Worm (Caenorhabditis elegans): ENCODE data around the gene cyp-13A6.

- TF ChIP-seq pha-4 (tag; optimal IDR thresholded peaks at IDR 0.05) (no peak), lin-13 (tag; optimal IDR thresholded peaks at IDR 0.05) (no peak), nhr-76 (tag; optimal IDR thresholded peaks at IDR 0.05) (no peak), unc-39 (tag; optimal IDR thresholded peaks at IDR 0.05) (no peak), elt-1 (tag; optimal IDR thresholded peaks at IDR 0.05; ENCODE audit: borderline replicate concordance, insufficient read depth) (no peak), mab-5 (tag; optimal IDR thresholded peaks at IDR 0.05) (no peak), ham-2 (GFP tag; optimal IDR thresholded peaks at IDR 0.05) (no peak), unc-62 (GFP tag; optimal IDR thresholded peaks at IDR 0.05) (no peak), zip-8 (tag; optimal IDR thresholded peaks at IDR 0.05) (no peak), nhr-237 (tag; optimal IDR thresholded peaks at IDR 0.05) (no peak), mep-1 (tag; optimal IDR thresholded peaks at IDR 0.05) (no peak), hlh-1 (tag; optimal IDR thresholded peaks at IDR 0.05) (no peak)
These were observed 31.2 kb upstream of the cyp-13A6 start, which contains the start of gene ZK938.3 for ce11 chrII:9833855-9834254.
